Worm (Caenorhabditis elegans) whole organism, L4 larva: ENCODE results near the gene rpl-36.A.

Source experiments
- F10B5.3 ChIP-seq: sonication (generic microtip); optimal IDR thresholded peaks from 2 replicates; lab custom pipeline; 2016; ENCODE audit warnings: mild to moderate bottlenecking, missing genetic modification characterization, missing compliant biosample characterization
- F49E8.2 ChIP-seq: sonication (generic microtip); optimal IDR thresholded peaks from 2 replicates; lab custom pipeline; 2016; ENCODE audit warnings: missing compliant biosample characterization, mild to moderate bottlenecking, missing genetic modification characterization, borderline replicate concordance
- R02D3.7 ChIP-seq: fragments of 150-350 bp; sonication (generic microtip); optimal IDR thresholded peaks from 3 replicates; lab custom pipeline; 2014; ENCODE audit warnings: missing biosample characterization, missing genetic modification characterization
- T20F7.1 ChIP-seq: fragments of 200-800 bp; sonication (Bioruptor generic); optimal IDR thresholded peaks from 2 replicates; lab custom pipeline; 2018; ENCODE audit warnings: mild to moderate bottlenecking, missing genetic modification characterization, missing compliant biosample characterization
- Y5F2A.4 ChIP-seq: fragments of 200-800 bp; sonication (Bioruptor generic); optimal IDR thresholded peaks from 2 replicates; lab custom pipeline; 2018; ENCODE audit warnings: mild to moderate bottlenecking, missing genetic modification characterization, missing compliant biosample characterization
- ZK337.2 ChIP-seq: fragments of 200-800 bp; sonication (Bioruptor generic); IDR thresholded peaks from 2 replicates; pipeline ENCODE4 v1.3.6; 2022; ENCODE audit warnings: missing genetic modification reagents, missing genetic modification characterization, missing compliant biosample characterization
- aly-2 ChIP-seq: sonication (generic microtip); optimal IDR thresholded peaks from 2 replicates; lab custom pipeline; 2018; ENCODE audit warnings: missing biosample characterization, missing genetic modification characterization
- ceh-20 ChIP-seq: fragments of 200-800 bp; sonication (Bioruptor generic); IDR thresholded peaks from 2 replicates; pipeline ENCODE4 v1.3.6; 2022; ENCODE audit warnings: missing genetic modification reagents, missing genetic modification characterization, missing compliant biosample characterization
- ceh-28 ChIP-seq: fragments of 150-350 bp; optimal IDR thresholded peaks from 2 replicates; lab custom pipeline; 2014; ENCODE audit warnings: missing biosample characterization, missing genetic modification reagents, missing genetic modification characterization
- ceh-44 ChIP-seq: fragments of 200-800 bp; sonication (Bioruptor generic); IDR thresholded peaks from 2 replicates; pipeline ENCODE4 v1.3.6; 2022; ENCODE audit warnings: missing genetic modification reagents, missing genetic modification characterization, missing compliant biosample characterization
- ceh-62 ChIP-seq: sonication (generic microtip); optimal IDR thresholded peaks from 2 replicates; lab custom pipeline; 2017; ENCODE audit warnings: missing biosample characterization, missing genetic modification characterization
- ceh-82 ChIP-seq: sonication (generic microtip); optimal IDR thresholded peaks from 2 replicates; lab custom pipeline; 2017; ENCODE audit warnings: missing biosample characterization, missing genetic modification characterization
- ces-1 ChIP-seq: fragments of 150-350 bp; sonication (generic microtip); optimal IDR thresholded peaks from 4 replicates; lab custom pipeline; 2014; ENCODE audit warnings: missing biosample characterization, missing genetic modification reagents, missing genetic modification characterization
- ctbp-1 ChIP-seq: fragments of 200-800 bp; sonication (Bioruptor generic); IDR thresholded peaks from 2 replicates; pipeline ENCODE4 v1.3.6; 2022; ENCODE audit warnings: missing genetic modification reagents, missing genetic modification characterization, missing compliant biosample characterization
- daf-16 ChIP-seq, 3 experiments: sonication (generic microtip); optimal IDR thresholded peaks; 2 replicates each; lab custom pipeline; 2016 to 2017; ENCODE audit warnings: missing genetic modification characterization in 3 of 3, missing genetic modification reagents in 3 of 3, mild to moderate bottlenecking in 2 of 3, missing compliant biosample characterization in 2 of 3, missing biosample characterization in 1 of 3, moderate library complexity in 1 of 3
- daf-19 ChIP-seq: fragments of 200-800 bp; sonication (Bioruptor generic); conservative IDR thresholded peaks from 2 replicates; pipeline ENCODE4 v1.3.6; 2022; ENCODE audit warnings: missing genetic modification characterization, missing compliant biosample characterization
- dve-1 ChIP-seq: sonication (generic microtip); optimal IDR thresholded peaks from 2 replicates; lab custom pipeline; 2017; ENCODE audit warnings: antibody characterized with exemption, mild to moderate bottlenecking, missing genetic modification characterization, missing compliant biosample characterization; ENCODE audit not compliant: insufficient read depth
- egl-27 ChIP-seq: sonication (generic microtip); optimal IDR thresholded peaks from 3 replicates; lab custom pipeline; 2017; ENCODE audit warnings: missing biosample characterization, missing genetic modification reagents, missing genetic modification characterization
- gei-8 ChIP-seq: fragments of 200-800 bp; sonication (Bioruptor generic); optimal IDR thresholded peaks from 2 replicates; lab custom pipeline; 2018; ENCODE audit warnings: mild to moderate bottlenecking, missing genetic modification characterization, missing compliant biosample characterization
- hif-1 ChIP-seq, 2 experiments: sonication (generic microtip); optimal IDR thresholded peaks; 2 replicates each; lab custom pipeline; 2016 to 2017; ENCODE audit warnings: missing compliant biosample characterization in 2 of 2, missing genetic modification characterization in 2 of 2, missing genetic modification reagents in 2 of 2, missing genotype in 2 of 2, mild to moderate bottlenecking in 1 of 2
- hlh-30 ChIP-seq: sonication (generic microtip); optimal IDR thresholded peaks from 2 replicates; lab custom pipeline; 2017; ENCODE audit warnings: antibody characterized with exemption, mild to moderate bottlenecking, missing genetic modification characterization, missing compliant biosample characterization; ENCODE audit not compliant: insufficient read depth
- jun-1 ChIP-seq: fragments of 150-350 bp; optimal IDR thresholded peaks from 2 replicates; lab custom pipeline; 2014; ENCODE audit warnings: missing biosample characterization, missing genetic modification reagents, missing genetic modification characterization
- lin-13 ChIP-seq: fragments of 150-350 bp; optimal IDR thresholded peaks from 2 replicates; lab custom pipeline; 2014; ENCODE audit warnings: missing biosample characterization, missing genetic modification reagents, missing genetic modification characterization
- lin-39 ChIP-seq: fragments of 150-350 bp; optimal IDR thresholded peaks from 2 replicates; lab custom pipeline; 2014; ENCODE audit warnings: missing biosample characterization, missing genetic modification reagents, missing genetic modification characterization
- lir-3 ChIP-seq: sonication (generic microtip); optimal IDR thresholded peaks from 2 replicates; lab custom pipeline; 2016; ENCODE audit warnings: mild to moderate bottlenecking, missing genetic modification characterization, missing compliant biosample characterization
- lsy-2 ChIP-seq, 2 experiments: fragments of 150-350 bp in 1 of 2; sonication (generic microtip) in 1 of 2; optimal IDR thresholded peaks; 2 replicates each; lab custom pipeline; 2014 to 2017; ENCODE audit warnings: missing biosample characterization in 2 of 2, missing genetic modification characterization in 2 of 2
- madf-5 ChIP-seq, 2 experiments: fragments of 200-800 bp; sonication (Bioruptor generic); IDR thresholded peaks; 2 replicates each; pipeline ENCODE4 v1.3.6; 2022; ENCODE audit warnings: missing compliant biosample characterization in 2 of 2, missing genetic modification characterization in 2 of 2
- madf-9 ChIP-seq: fragments of 200-800 bp; sonication (Bioruptor generic); conservative IDR thresholded peaks from 2 replicates; pipeline ENCODE4 v1.3.6; 2022; ENCODE audit warnings: missing genetic modification reagents, missing genetic modification characterization, missing compliant biosample characterization
- mep-1 ChIP-seq: fragments of 150-350 bp; sonication (generic microtip); optimal IDR thresholded peaks from 3 replicates; lab custom pipeline; 2014; ENCODE audit warnings: missing biosample characterization, missing genetic modification characterization
- mes-2 ChIP-seq: sonication (generic microtip); optimal IDR thresholded peaks from 2 replicates; lab custom pipeline; 2016; ENCODE audit warnings: missing genotype, mild to moderate bottlenecking, missing genetic modification characterization, missing compliant biosample characterization; ENCODE audit not compliant: poor library complexity, severe bottlenecking
- nhr-11 ChIP-seq: fragments of 150-350 bp; optimal IDR thresholded peaks from 2 replicates; lab custom pipeline; 2014; ENCODE audit warnings: missing biosample characterization, missing genetic modification characterization
- nhr-111 ChIP-seq: fragments of 200-800 bp; sonication (Bioruptor generic); optimal IDR thresholded peaks from 2 replicates; lab custom pipeline; 2018; ENCODE audit warnings: mild to moderate bottlenecking, missing genetic modification characterization, missing compliant biosample characterization
- nhr-25 ChIP-seq: sonication (generic microtip); optimal IDR thresholded peaks from 2 replicates; lab custom pipeline; 2017; ENCODE audit warnings: missing genetic modification characterization, mild to moderate bottlenecking, missing compliant biosample characterization, antibody characterized with exemption, moderate library complexity, borderline replicate concordance; ENCODE audit not compliant: insufficient read depth
- nhr-41 ChIP-seq: fragments of 200-800 bp; sonication (Bioruptor generic); IDR thresholded peaks from 2 replicates; pipeline ENCODE4 v1.3.6; 2022; ENCODE audit warnings: missing genetic modification reagents, missing genetic modification characterization, missing compliant biosample characterization
- nhr-6 ChIP-seq: fragments of 150-350 bp; optimal IDR thresholded peaks from 2 replicates; lab custom pipeline; 2014; ENCODE audit warnings: missing biosample characterization, missing genetic modification characterization
- nhr-76 ChIP-seq: fragments of 150-350 bp; optimal IDR thresholded peaks from 2 replicates; lab custom pipeline; 2014; ENCODE audit warnings: missing biosample characterization, missing genetic modification characterization
- nhr-77 ChIP-seq: fragments of 150-350 bp; optimal IDR thresholded peaks from 2 replicates; lab custom pipeline; 2014; ENCODE audit warnings: missing biosample characterization, missing genetic modification characterization
- php-3 ChIP-seq: fragments of 200-800 bp; sonication (Bioruptor generic); IDR thresholded peaks from 2 replicates; pipeline ENCODE4 v1.3.6; 2022; ENCODE audit warnings: missing genetic modification reagents, missing genetic modification characterization, missing compliant biosample characterization
- rbr-2 ChIP-seq: sonication (generic microtip); optimal IDR thresholded peaks from 2 replicates; lab custom pipeline; 2016; ENCODE audit warnings: missing genotype, missing genetic modification characterization, missing compliant biosample characterization
- set-16 ChIP-seq: fragments of 200-800 bp; sonication (Bioruptor generic); IDR thresholded peaks from 2 replicates; pipeline ENCODE4 v1.3.6; 2022; ENCODE audit warnings: missing genetic modification reagents, missing genetic modification characterization, missing compliant biosample characterization
- snpc-4 ChIP-seq: fragments of 150-350 bp; optimal IDR thresholded peaks from 2 replicates; lab custom pipeline; 2014; ENCODE audit warnings: missing biosample characterization, missing genetic modification characterization
- spr-1 ChIP-seq: sonication (generic microtip); optimal IDR thresholded peaks from 2 replicates; lab custom pipeline; 2016; ENCODE audit warnings: mild to moderate bottlenecking, missing genetic modification characterization, missing compliant biosample characterization
- tag-97 ChIP-seq: fragments of 200-800 bp; sonication (Bioruptor generic); IDR thresholded peaks from 2 replicates; pipeline ENCODE4 v1.3.6; 2022; ENCODE audit warnings: missing genetic modification characterization, missing compliant biosample characterization
- unc-62 ChIP-seq, 3 experiments: fragments of 150-350 bp in 1 of 3; sonication (generic microtip); optimal IDR thresholded peaks in 2 of 3; peaks in 1 of 3; 1 replicate in 1 of 3; 2 replicates in 2 of 3; lab custom pipeline; 2014 to 2017; ENCODE audit warnings: missing biosample characterization in 3 of 3, missing genetic modification characterization in 3 of 3, missing genetic modification reagents in 3 of 3, missing genotype in 1 of 3
- vab-7 ChIP-seq: fragments of 200-800 bp; sonication (Bioruptor generic); IDR thresholded peaks from 2 replicates; pipeline ENCODE4 v1.3.6; 2022; ENCODE audit warnings: missing genetic modification reagents, missing genetic modification characterization, missing compliant biosample characterization
- zip-11 ChIP-seq: fragments of 200-800 bp; sonication (Bioruptor generic); IDR thresholded peaks from 2 replicates; pipeline ENCODE4 v1.3.6; 2022; ENCODE audit warnings: missing genetic modification characterization, missing compliant biosample characterization
- zip-2 ChIP-seq: fragments of 150-350 bp; optimal IDR thresholded peaks from 2 replicates; lab custom pipeline; 2014; ENCODE audit warnings: missing biosample characterization, missing genetic modification characterization

Gene rpl-36.A

ce11 chrII:11103657-11104056 lies 6.7 kb upstream of the rpl-36.A start, which contains the start of gene C09H10.5:
C09H10.5 (minus strand) TSS chrII:11103757.
- peak in 1 of 2 experiments; percentile 17 for TF ChIP-seq unc-62 (GFP tag; optimal IDR thresholded peaks at IDR 0.05 in 1 of 2; lab: Kevin White, UChicago)
- TF ChIP-seq unc-62 (tag; optimal IDR thresholded peaks at IDR 0.05; lab: Kevin White, UChicago), result no peak
- TF ChIP-seq aly-2 (tag; lab: Kevin White, UChicago), result no peak

ce11 chrII:11103052-11103451 lies 6.0 kb upstream of the rpl-36.A start:
- TF ChIP-seq F49E8.2, result no peak
- TF ChIP-seq nhr-76 (tag; lab: Kevin White, UChicago), result no peak
- TF ChIP-seq zip-11 (GFP tag; lab: Robert Waterston, UW), result no peak
- no peak for TF ChIP-seq nhr-41 (GFP tag; lab: Robert Waterston, UW)
- no peak for TF ChIP-seq ceh-44 (GFP tag; lab: Robert Waterston, UW)
- no peak for TF ChIP-seq nhr-111 (GFP tag; lab: Kevin White, UChicago)
- no peak for TF ChIP-seq zip-2 (tag; lab: Kevin White, UChicago)
- peak in 1 of 2 experiments; percentile 48 for TF ChIP-seq hif-1 (tag; optimal IDR thresholded peaks at IDR 0.05; lab: Kevin White, UChicago)
- TF ChIP-seq nhr-77 (tag; lab: Kevin White, UChicago), result peak; percentile 72
- TF ChIP-seq spr-1 (tag; lab: Kevin White, UChicago), result no peak
- no peak for TF ChIP-seq ceh-20 (GFP tag; lab: Robert Waterston, UW)
- TF ChIP-seq aly-2 (tag; lab: Kevin White, UChicago), result no peak
- no peak for TF ChIP-seq ceh-28 (tag; lab: Kevin White, UChicago)
- peak; percentile 76 for TF ChIP-seq mes-2 (tag; lab: Kevin White, UChicago)
- TF ChIP-seq rbr-2, result peak; percentile 56
- no peak for TF ChIP-seq T20F7.1 (GFP tag; lab: Kevin White, UChicago)
- no peak for TF ChIP-seq ctbp-1
- TF ChIP-seq R02D3.7 (tag; lab: Kevin White, UChicago), result no peak
- TF ChIP-seq nhr-11, result peak; percentile 32
- TF ChIP-seq php-3 (GFP tag; lab: Robert Waterston, UW), result no peak
- TF ChIP-seq jun-1 (tag; lab: Kevin White, UChicago), result no peak
- TF ChIP-seq Y5F2A.4 (GFP tag; lab: Kevin White, UChicago), result no peak
- TF ChIP-seq ZK337.2 (GFP tag; lab: Robert Waterston, UW), result no peak
- no peak for TF ChIP-seq madf-5 (GFP tag; IDR thresholded peaks at IDR 0.05; lab: Robert Waterston, UW)
- no peak for TF ChIP-seq daf-16 (GFP tag; optimal IDR thresholded peaks at IDR 0.05; lab: Kevin White, UChicago)
- TF ChIP-seq daf-16 (tag; optimal IDR thresholded peaks at IDR 0.05; lab: Kevin White, UChicago), result peak; percentile 59
- TF ChIP-seq madf-9 (GFP tag; lab: Robert Waterston, UW), result no peak
- no peak for TF ChIP-seq ces-1 (GFP tag; lab: Kevin White, UChicago)
- no peak for TF ChIP-seq vab-7
- TF ChIP-seq nhr-6, result peak; percentile 76
- no peak for TF ChIP-seq tag-97 (GFP tag; lab: Robert Waterston, UW)
- TF ChIP-seq lir-3 (tag; lab: Kevin White, UChicago), result no peak
- no peak for TF ChIP-seq F10B5.3 (tag; lab: Kevin White, UChicago)
- no peak for TF ChIP-seq snpc-4 (tag; lab: Kevin White, UChicago)
- TF ChIP-seq lin-13, result peak; percentile 31
- no peak for TF ChIP-seq ceh-82 (tag; lab: Kevin White, UChicago)
- no peak for TF ChIP-seq nhr-25 (tag; lab: Kevin White, UChicago)
- TF ChIP-seq daf-19 (GFP tag; lab: Robert Waterston, UW), result no peak
- no peak for TF ChIP-seq set-16 (GFP tag; lab: Robert Waterston, UW)
- no peak for TF ChIP-seq ceh-62 (tag; lab: Kevin White, UChicago)
- TF ChIP-seq lin-39, result no peak
- TF ChIP-seq mep-1 (tag; lab: Kevin White, UChicago), result peak; percentile 59
- peak in 1 of 2 experiments; percentile 75 for TF ChIP-seq unc-62 (GFP tag; optimal IDR thresholded peaks at IDR 0.05 in 1 of 2; lab: Kevin White, UChicago)
- no peak for TF ChIP-seq unc-62 (tag; optimal IDR thresholded peaks at IDR 0.05; lab: Kevin White, UChicago)
- TF ChIP-seq dve-1 (tag; lab: Kevin White, UChicago), result peak; percentile 80
- TF ChIP-seq hlh-30 (tag; lab: Kevin White, UChicago), result peak; percentile 81
- TF ChIP-seq lsy-2 (tag; optimal IDR thresholded peaks at IDR 0.05; lab: Kevin White, UChicago), result peak in 1 of 2 experiments; percentile 85
- no peak for TF ChIP-seq egl-27 (tag; lab: Kevin White, UChicago)
- no peak for TF ChIP-seq gei-8 (GFP tag; lab: Kevin White, UChicago)
